Worm (Caenorhabditis elegans) whole organism, L4/young adult: ENCODE data around the gene lgc-57.

ENCODE experiments used
- W03F9.2 ChIP-seq: fragments of 150-350 bp; optimal IDR thresholded peaks from 2 replicates; lab custom pipeline; 2014; ENCODE audit warnings: missing biosample characterization, missing genetic modification characterization
- him-1 ChIP-seq: sonication (generic microtip); optimal IDR thresholded peaks from 2 replicates; lab custom pipeline; 2016; ENCODE audit warnings: missing genotype, missing genetic modification reagents, missing genetic modification characterization, missing compliant biosample characterization

- TF ChIP-seq W03F9.2 (tag; lab: Kevin White, UChicago) (no peak), him-1 (tag; lab: Kevin White, UChicago) (no peak)
Observed at ce11 chrII:10680614-10681013, 14.2 kb upstream of the lgc-57 start.
